Worm (Caenorhabditis elegans): ENCODE measurements around the gene arr-1.
A peak's percentile ranks its signal among the peaks of the same experiment; 100 is the strongest.

The arr-1 gene

ce11 chrX:938269-938883, 12.2 kb upstream of the arr-1 start, which contains the start of gene F53H8.3 (continued):
- no peak for TF ChIP-seq sdz-12 (GFP tag; optimal IDR thresholded peaks at IDR 0.05)
- no peak for TF ChIP-seq unc-130 (GFP tag; optimal IDR thresholded peaks at IDR 0.05)
- TF ChIP-seq snpc-4 (tag; optimal IDR thresholded peaks at IDR 0.05): no peak
- TF ChIP-seq hlh-11 (tag; optimal IDR thresholded peaks at IDR 0.05): peak; percentile 24
- TF ChIP-seq ceh-44 (GFP tag; IDR thresholded peaks at IDR 0.05): no peak

- peak; percentile 32; the same call in 1 of the 2 replicates for TF ChIP-seq lim-7 (GFP tag; IDR thresholded peaks at IDR 0.05)
- peak; percentile 44; the same call in 1 of the 2 replicates for TF ChIP-seq set-16 (GFP tag; IDR thresholded peaks at IDR 0.05)
- TF ChIP-seq F44E2.7 (GFP tag; IDR thresholded peaks at IDR 0.05): peak; percentile 78; the same call in 1 of the 2 replicates
- TF ChIP-seq dmd-8 (GFP tag; IDR thresholded peaks at IDR 0.05): peak; percentile 58; the same call in 1 of the 2 replicates
- TF ChIP-seq tra-1 (GFP tag; IDR thresholded peaks at IDR 0.05): 0 out of 2 replicates have a peak, but pooled peaks have one; percentile 42
Observed at ce11 chrX:943698-944097, 6.9 kb upstream of the arr-1 start.

- no peak for TF ChIP-seq daf-16 (GFP tag; optimal IDR thresholded peaks at IDR 0.05)
- TF ChIP-seq daf-16 (tag; optimal IDR thresholded peaks at IDR 0.05): peak; percentile 75
- TF ChIP-seq pha-4 (GFP tag; IDR thresholded peaks at IDR 0.05): no peak
- TF ChIP-seq pha-4 (tag; optimal IDR thresholded peaks at IDR 0.05): no peak
- TF ChIP-seq tra-1 (GFP tag; IDR thresholded peaks at IDR 0.05): peak; percentile 61
- no peak for TF ChIP-seq ztf-7 (tag; optimal IDR thresholded peaks at IDR 0.05)
- no peak for TF ChIP-seq ceh-82 (tag; optimal IDR thresholded peaks at IDR 0.05)
- TF ChIP-seq dmd-6 (GFP tag; IDR thresholded peaks at IDR 0.05): peak; percentile 76
- TF ChIP-seq mep-1 (tag; optimal IDR thresholded peaks at IDR 0.05): peak; percentile 22
- TF ChIP-seq hmg-1.1 (GFP tag; IDR thresholded peaks at IDR 0.05): no peak
- TF ChIP-seq spr-1 (tag; optimal IDR thresholded peaks at IDR 0.05): no peak
- peak; percentile 9 for TF ChIP-seq nhr-28 (tag; optimal IDR thresholded peaks at IDR 0.05)
- TF ChIP-seq aha-1 (tag): no peak
- TF ChIP-seq pqm-1 (tag; optimal IDR thresholded peaks at IDR 0.05): peak; percentile 43
- TF ChIP-seq mes-2 (tag; optimal IDR thresholded peaks at IDR 0.05; ENCODE audit: poor library complexity, severe bottlenecking): peak; percentile 15
- no peak for TF ChIP-seq fos-1 (tag; optimal IDR thresholded peaks at IDR 0.05)
- TF ChIP-seq dve-1 (tag; optimal IDR thresholded peaks at IDR 0.05; ENCODE audit: insufficient read depth): peak; percentile 77
- TF ChIP-seq php-3 (GFP tag; IDR thresholded peaks at IDR 0.05): peak; percentile 49; the same call in 1 of the 2 replicates
- no peak for TF ChIP-seq unc-39 (tag; optimal IDR thresholded peaks at IDR 0.05)
- no peak for TF ChIP-seq unc-130 (GFP tag; optimal IDR thresholded peaks at IDR 0.05)
- TF ChIP-seq nhr-77 (tag; optimal IDR thresholded peaks at IDR 0.05): peak; percentile 3
- TF ChIP-seq hlh-30 (tag; optimal IDR thresholded peaks at IDR 0.05; ENCODE audit: insufficient read depth): peak; percentile 79
- no peak for TF ChIP-seq attf-4 (tag; optimal IDR thresholded peaks at IDR 0.05)
- peak; percentile 76 for TF ChIP-seq hlh-11 (tag; optimal IDR thresholded peaks at IDR 0.05)
- no peak for TF ChIP-seq ZK337.2 (GFP tag; IDR thresholded peaks at IDR 0.05)
- TF ChIP-seq snpc-4 (tag; optimal IDR thresholded peaks at IDR 0.05): no peak
- no peak for TF ChIP-seq sdz-12 (GFP tag; optimal IDR thresholded peaks at IDR 0.05)
- TF ChIP-seq nhr-42 (GFP tag; IDR thresholded peaks at IDR 0.05): 0 out of 2 replicates have a peak, but pooled peaks have one; percentile 29
- no peak for TF ChIP-seq ztf-11 (tag; optimal IDR thresholded peaks at IDR 0.05)
- 0 out of 2 replicates have a peak, but pooled peaks have one; percentile 44 for TF ChIP-seq T26A8.4 (GFP tag; IDR thresholded peaks at IDR 0.05)
- no peak for TF ChIP-seq F44E2.7 (GFP tag; IDR thresholded peaks at IDR 0.05)
- TF ChIP-seq gei-8 (GFP tag; optimal IDR thresholded peaks at IDR 0.05): no peak
- TF ChIP-seq lin-13 (GFP tag; optimal IDR thresholded peaks at IDR 0.05): no peak
- TF ChIP-seq nhr-41 (GFP tag; IDR thresholded peaks at IDR 0.05): no peak
- no peak for TF ChIP-seq T20F7.1 (GFP tag; optimal IDR thresholded peaks at IDR 0.05)
- 0 out of 2 replicates have a peak, but pooled peaks have one; percentile 32 for TF ChIP-seq ceh-20 (GFP tag; IDR thresholded peaks at IDR 0.05)
- no peak for TF ChIP-seq mxl-3 (GFP tag; optimal IDR thresholded peaks at IDR 0.05)
- TF ChIP-seq snpc-1.2 (GFP tag; IDR thresholded peaks at IDR 0.05): no peak
- TF ChIP-seq hif-1 (tag; optimal IDR thresholded peaks at IDR 0.05): peak in 1 of 2 experiments; percentile 22
- no peak for TF ChIP-seq F49E8.2 (tag; optimal IDR thresholded peaks at IDR 0.05; ENCODE audit: borderline replicate concordance)
Observed at ce11 chrX:945669-946068, 4.9 kb upstream of the arr-1 start.
